Worm (Caenorhabditis elegans) whole organism, mixed stage, embryonic: ENCODE measurements around the gene exc-15.
"Not testable (repeated sequence)": the region's sequence is repeated elsewhere in the genome, so short reads cannot be mapped to it uniquely, and the experiment has no call there.

Experiments
- blmp-1 ChIP-seq: fragments of 150-350 bp; optimal IDR thresholded peaks from 2 replicates; lab custom pipeline; 2014; ENCODE audit warnings: missing biosample characterization, missing genetic modification characterization
- unc-39 ChIP-seq: fragments of 150-350 bp; optimal IDR thresholded peaks from 2 replicates; lab custom pipeline; 2014; ENCODE audit warnings: missing biosample characterization, missing genetic modification characterization

DNA sequence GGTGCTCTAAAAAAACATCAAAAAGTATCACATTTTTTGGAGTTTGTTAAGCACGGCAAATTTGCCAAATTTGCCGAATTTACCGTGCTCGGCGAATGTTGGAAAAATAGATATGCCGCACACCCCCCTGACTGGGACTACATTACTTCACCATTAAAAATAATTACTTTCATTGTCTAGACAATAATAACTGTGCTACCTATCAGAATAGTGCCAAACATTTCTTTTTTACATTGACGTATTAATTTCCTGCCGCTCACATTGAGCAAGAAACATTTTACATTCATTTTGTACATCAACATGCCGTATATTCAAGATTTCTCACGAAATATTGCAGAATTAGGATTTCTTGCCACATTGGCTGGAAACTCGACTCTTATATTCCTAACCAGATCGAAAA, 8.7 kb upstream of the exc-15 start, which contains the start of gene str-35:
- TF ChIP-seq unc-39, blmp-1 (tag; lab: Kevin White, UChicago): not testable (repeated sequence)
